Worm (Caenorhabditis elegans) whole organism, early embryonic: Measurements from ENCODE around the gene T28F3.5.

Experiments used
- F13C5.2 ChIP-seq: sonication (generic microtip); optimal IDR thresholded peaks from 2 replicates; lab custom pipeline; 2017; ENCODE audit warnings: mild to moderate bottlenecking, missing genetic modification characterization, inconsistent platforms, missing compliant biosample characterization
- ama-1 ChIP-seq: fragments of 150-350 bp; optimal IDR thresholded peaks from 2 replicates; lab custom pipeline; 2014
- flt-1 ChIP-seq: fragments of 200-800 bp; sonication (Bioruptor generic); IDR thresholded peaks from 2 replicates; pipeline ENCODE4 v1.3.6; 2022; ENCODE audit warnings: missing genetic modification characterization, missing compliant biosample characterization
- tra-4 ChIP-seq: sonication (generic microtip); optimal IDR thresholded peaks from 2 replicates; lab custom pipeline; 2017; ENCODE audit warnings: missing genetic modification characterization, missing compliant biosample characterization

DNA sequence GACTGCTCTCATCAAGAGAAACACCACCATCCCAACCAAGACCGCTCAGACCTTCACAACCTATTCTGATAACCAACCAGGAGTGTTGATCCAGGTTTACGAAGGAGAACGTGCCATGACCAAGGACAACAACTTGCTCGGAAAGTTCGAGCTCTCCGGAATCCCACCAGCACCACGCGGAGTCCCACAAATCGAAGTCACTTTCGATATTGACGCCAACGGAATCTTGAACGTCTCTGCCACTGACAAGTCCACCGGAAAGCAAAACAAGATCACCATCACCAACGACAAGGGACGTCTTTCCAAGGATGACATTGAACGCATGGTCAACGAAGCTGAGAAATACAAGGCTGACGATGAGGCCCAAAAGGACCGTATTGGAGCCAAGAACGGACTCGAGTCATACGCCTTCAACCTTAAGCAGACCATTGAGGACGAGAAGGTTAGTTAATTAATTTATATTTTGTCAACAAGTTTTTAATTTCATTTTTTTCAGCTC is 14.1 kb upstream of the T28F3.5 start:
- TF ChIP-seq tra-4 (tag; lab: Kevin White, UChicago): no peak
- 0 out of 2 replicates have a peak, but pooled peaks have one; percentile 4 for TF ChIP-seq flt-1
- TF ChIP-seq ama-1: peak; percentile 85
- no peak for TF ChIP-seq F13C5.2
